ENCODE assay signal across 2 fruit fly cellular contexts in the genomic region with DNA sequence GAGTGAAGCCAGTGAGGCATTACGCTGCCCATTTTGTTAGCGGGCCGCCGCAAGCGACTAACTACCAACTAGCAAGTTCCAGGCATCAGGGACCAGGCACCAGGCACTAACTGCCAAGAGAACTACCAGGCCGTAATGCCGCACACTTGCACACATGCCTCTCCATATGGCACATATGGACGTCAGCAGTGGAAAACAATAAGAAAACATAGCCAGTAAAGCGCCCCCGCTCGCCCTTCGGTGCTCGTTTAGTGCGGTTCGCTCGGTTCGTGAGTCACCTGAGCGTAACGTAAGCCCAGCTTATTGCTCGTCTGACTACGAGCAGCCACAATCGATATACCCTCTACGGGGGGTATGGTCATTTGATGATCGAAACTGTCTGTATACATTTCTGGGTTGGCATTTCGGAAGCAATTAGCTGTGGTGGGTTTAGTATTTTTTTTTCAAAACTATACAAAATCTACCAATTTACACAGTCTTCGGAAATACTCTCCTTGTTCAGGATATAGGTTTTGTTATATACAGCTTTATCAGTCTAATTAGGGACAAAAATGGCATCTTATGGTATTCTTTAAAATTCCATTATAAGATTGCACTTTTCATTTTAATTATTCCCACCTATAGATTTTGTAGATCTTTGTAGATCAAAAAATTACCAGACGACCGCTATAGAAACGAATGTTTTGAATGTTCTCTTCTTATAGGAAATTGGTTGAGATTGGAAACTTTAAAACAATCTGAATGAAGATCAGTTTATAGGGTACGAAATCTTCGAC.
TF ChIP-seq lines count a peak whose summit lies in the region.

No protein-coding gene starts in this region.

TF ChIP-seq in whole organism, embryonic, 481 proteins besides CTCF, POLR2A, EP300 and RAD21 (continued from another document and continues in another):
- peak; percentile 30 for TF ChIP-seq CG9437 (GFP tag; optimal IDR thresholded peaks at IDR 0.05; lab: Kevin White, UChicago)
- TF ChIP-seq grn (GFP tag; optimal IDR thresholded peaks at IDR 0.05; lab: Kevin White, UChicago), result no peak
- TF ChIP-seq dan (GFP tag; IDR thresholded peaks at IDR 0.05; lab: Robert Waterston, UW), result no peak
- peak; percentile 50 for TF ChIP-seq D19A (tag; optimal IDR thresholded peaks at IDR 0.05; lab: Kevin White, UChicago)
- peak; percentile 91; the same call in 3 of the 4 replicates for TF ChIP-seq chinmo (GFP tag; IDR thresholded peaks at IDR 0.05; lab: Robert Waterston, UW; ENCODE audit: partially characterized antibody)
- peak; percentile 27 for TF ChIP-seq CG10209 (GFP tag; optimal IDR thresholded peaks at IDR 0.05; lab: Kevin White, UChicago)
- TF ChIP-seq CG14441 (GFP tag; IDR thresholded peaks at IDR 0.05; lab: Robert Waterston, UW), result peak; percentile 27; the same call in 1 of the 2 replicates
- no peak for TF ChIP-seq CG6654 (GFP tag; optimal IDR thresholded peaks at IDR 0.05; lab: Kevin White, UChicago)
- no peak for TF ChIP-seq CG12071 (GFP tag; optimal IDR thresholded peaks at IDR 0.05; lab: Kevin White, UChicago)
- no peak for TF ChIP-seq Bteb2 (GFP tag; optimal IDR thresholded peaks at IDR 0.05; lab: Kevin White, UChicago)
- no peak for TF ChIP-seq zfh1 (GFP tag; IDR thresholded peaks at IDR 0.05; lab: Robert Waterston, UW)
- TF ChIP-seq mld (GFP tag; IDR thresholded peaks at IDR 0.05; lab: Robert Waterston, UW; ENCODE audit: partially characterized antibody), result no peak
- peak; percentile 47 for TF ChIP-seq CG2120 (GFP tag; optimal IDR thresholded peaks at IDR 0.05; lab: Kevin White, UChicago)
- TF ChIP-seq zfh2 (GFP tag; optimal IDR thresholded peaks at IDR 0.05; lab: Kevin White, UChicago), result peak; percentile 3
- TF ChIP-seq CG2199 (GFP tag; IDR thresholded peaks at IDR 0.05; lab: Robert Waterston, UW), result 0 out of 3 replicates have a peak, but pooled peaks have one; percentile 63
- 0 out of 2 replicates have a peak, but pooled peaks have one; percentile 2 for TF ChIP-seq Rx (GFP tag; IDR thresholded peaks at IDR 0.05; lab: Robert Waterston, UW)
- no peak for TF ChIP-seq kah (GFP tag; optimal IDR thresholded peaks at IDR 0.05; lab: Kevin White, UChicago)
- peak; percentile 25; the same call in 1 of the 2 replicates for TF ChIP-seq Xrp1 (GFP tag; IDR thresholded peaks at IDR 0.05; lab: Robert Waterston, UW)
- no peak for TF ChIP-seq gsb-n (tag; optimal IDR thresholded peaks at IDR 0.05; lab: Kevin White, UChicago)
- no peak for TF ChIP-seq CG17612 (GFP tag; IDR thresholded peaks at IDR 0.05; lab: Robert Waterston, UW)
- TF ChIP-seq CG4730 (GFP tag; IDR thresholded peaks at IDR 0.05; lab: Robert Waterston, UW), result no peak
- TF ChIP-seq CG17361 (GFP tag; IDR thresholded peaks at IDR 0.05; lab: Robert Waterston, UW), result peak; percentile 64
- TF ChIP-seq Pdp1 (GFP tag; optimal IDR thresholded peaks at IDR 0.05; lab: Kevin White, UChicago), result peak in 1 of 2 experiments; percentile 7
- peak; percentile 17; the same call in 1 of the 2 replicates for TF ChIP-seq CG13287 (GFP tag; IDR thresholded peaks at IDR 0.05; lab: Robert Waterston, UW; ENCODE audit: partially characterized antibody)
- no peak for TF ChIP-seq CG10147 (GFP tag; optimal IDR thresholded peaks at IDR 0.05; lab: Kevin White, UChicago)
- no peak for TF ChIP-seq Ets97D (GFP tag; optimal IDR thresholded peaks at IDR 0.05; lab: Kevin White, UChicago)
- TF ChIP-seq CG8290 (GFP tag; optimal IDR thresholded peaks at IDR 0.05; lab: Kevin White, UChicago), result no peak
- TF ChIP-seq CG8290 (tag; optimal IDR thresholded peaks at IDR 0.05; lab: Kevin White, UChicago), result no peak
- TF ChIP-seq shn (GFP tag; optimal IDR thresholded peaks at IDR 0.05; lab: Kevin White, UChicago), result peak; percentile 24
- TF ChIP-seq Sox100B (GFP tag; optimal IDR thresholded peaks at IDR 0.05; lab: Kevin White, UChicago), result peak; percentile 51
- no peak for TF ChIP-seq fd96Cb (tag; optimal IDR thresholded peaks at IDR 0.05; lab: Kevin White, UChicago)
- peak; percentile 8 for TF ChIP-seq Fer3 (tag; optimal IDR thresholded peaks at IDR 0.05; lab: Kevin White, UChicago)
- TF ChIP-seq dmrt99B (tag; optimal IDR thresholded peaks at IDR 0.05; lab: Kevin White, UChicago), result peak; percentile 3
- TF ChIP-seq sima (GFP tag; optimal IDR thresholded peaks at IDR 0.05; lab: Kevin White, UChicago), result no peak
- TF ChIP-seq chif (GFP tag; optimal IDR thresholded peaks at IDR 0.05; lab: Kevin White, UChicago), result no peak
- peak in 1 of 2 experiments; percentile 75 for TF ChIP-seq eve (GFP tag; optimal IDR thresholded peaks at IDR 0.05; lab: Kevin White, UChicago)
- TF ChIP-seq CG13775 (GFP tag; optimal IDR thresholded peaks at IDR 0.05; lab: Kevin White, UChicago), result no peak
- no peak for TF ChIP-seq NC2β (GFP tag; optimal IDR thresholded peaks at IDR 0.05; lab: Kevin White, UChicago)
- TF ChIP-seq Atf6 (GFP tag; IDR thresholded peaks at IDR 0.05; lab: Robert Waterston, UW), result no peak
- TF ChIP-seq row (GFP tag; IDR thresholded peaks at IDR 0.05; lab: Robert Waterston, UW), result peak; percentile 60; the same call in 2 of the 3 replicates
- TF ChIP-seq bab2 (GFP tag; optimal IDR thresholded peaks at IDR 0.05; lab: Kevin White, UChicago), result peak; percentile 4
- no peak for TF ChIP-seq Eip74EF (GFP tag; optimal IDR thresholded peaks at IDR 0.05; lab: Kevin White, UChicago)
- peak; percentile 19 for TF ChIP-seq CG13424 (tag; optimal IDR thresholded peaks at IDR 0.05; lab: Kevin White, UChicago)
- peak; percentile 39 for TF ChIP-seq mam (GFP tag; optimal IDR thresholded peaks at IDR 0.05; lab: Kevin White, UChicago)
- TF ChIP-seq wor (GFP tag; IDR thresholded peaks at IDR 0.05; lab: Robert Waterston, UW), result no peak
- 0 out of 4 replicates have a peak, but pooled peaks have one; percentile 3 for TF ChIP-seq Gug (GFP tag; IDR thresholded peaks at IDR 0.05; lab: Robert Waterston, UW)
- TF ChIP-seq Sry-δ (GFP tag; optimal IDR thresholded peaks at IDR 0.05; lab: Kevin White, UChicago), result peak; percentile 8
- TF ChIP-seq CG18619 (GFP tag; optimal IDR thresholded peaks at IDR 0.05; lab: Kevin White, UChicago), result peak; percentile 39
- TF ChIP-seq twi (tag; optimal IDR thresholded peaks at IDR 0.05; lab: Kevin White, UChicago), result peak; percentile 78
- no peak for TF ChIP-seq CG31388 (GFP tag; optimal IDR thresholded peaks at IDR 0.05; lab: Kevin White, UChicago)
- 0 out of 3 replicates have a peak, but pooled peaks have one; percentile 24 for TF ChIP-seq z (GFP tag; IDR thresholded peaks at IDR 0.05; lab: Robert Waterston, UW)
- peak; percentile 83 for TF ChIP-seq crol (GFP tag; IDR thresholded peaks at IDR 0.05; lab: Robert Waterston, UW)
- no peak for TF ChIP-seq ci (GFP tag; IDR thresholded peaks at IDR 0.05; lab: Robert Waterston, UW)
- TF ChIP-seq ac (GFP tag; optimal IDR thresholded peaks at IDR 0.05; lab: Kevin White, UChicago), result no peak
- TF ChIP-seq gem (tag; optimal IDR thresholded peaks at IDR 0.05; lab: Kevin White, UChicago), result peak; percentile 55
- no peak for TF ChIP-seq pho (GFP tag; optimal IDR thresholded peaks at IDR 0.05; lab: Kevin White, UChicago)
- peak; percentile 15 for TF ChIP-seq CG10979 (tag; optimal IDR thresholded peaks at IDR 0.05; lab: Kevin White, UChicago)
- peak; percentile 19 for TF ChIP-seq fd3F (GFP tag; optimal IDR thresholded peaks at IDR 0.05; lab: Kevin White, UChicago)
- TF ChIP-seq CG11504 (tag; optimal IDR thresholded peaks at IDR 0.05; lab: Kevin White, UChicago), result peak; percentile 59
- peak; percentile 74 for TF ChIP-seq pros (GFP tag; optimal IDR thresholded peaks at IDR 0.05; lab: Kevin White, UChicago)

TF ChIP-seq in whole organism, prepupa, 60 proteins besides CTCF, POLR2A, EP300 and RAD21 (continued from another document):
- TF ChIP-seq eg (GFP tag; IDR thresholded peaks at IDR 0.05; lab: Robert Waterston, UW), result peak; percentile 25; the same call in 1 of the 3 replicates
- peak; percentile 80 for TF ChIP-seq esn (GFP tag; optimal IDR thresholded peaks at IDR 0.05; lab: Kevin White, UChicago)
- no peak for TF ChIP-seq Eip93F (GFP tag; optimal IDR thresholded peaks at IDR 0.05; lab: Kevin White, UChicago)
- TF ChIP-seq fd85E (GFP tag; optimal IDR thresholded peaks at IDR 0.05; lab: Kevin White, UChicago), result no peak
- TF ChIP-seq Blimp-1 (GFP tag; optimal IDR thresholded peaks at IDR 0.05; lab: Kevin White, UChicago), result peak; percentile 13
- peak; percentile 64 for TF ChIP-seq Sox15 (GFP tag; optimal IDR thresholded peaks at IDR 0.05; lab: Kevin White, UChicago)
- TF ChIP-seq salr (GFP tag; optimal IDR thresholded peaks at IDR 0.05; lab: Kevin White, UChicago), result peak in 1 of 2 experiments; percentile 83
- peak; percentile 45 for TF ChIP-seq CG6808 (GFP tag; optimal IDR thresholded peaks at IDR 0.05; lab: Kevin White, UChicago)
- TF ChIP-seq CG8632 (GFP tag; optimal IDR thresholded peaks at IDR 0.05; lab: Kevin White, UChicago), result peak; percentile 56
- TF ChIP-seq Met (GFP tag; optimal IDR thresholded peaks at IDR 0.05; lab: Kevin White, UChicago), result peak; percentile 75
- peak; percentile 77 for TF ChIP-seq Smox (GFP tag; optimal IDR thresholded peaks at IDR 0.05; lab: Kevin White, UChicago)
- no peak for TF ChIP-seq fkh (GFP tag; optimal IDR thresholded peaks at IDR 0.05; lab: Kevin White, UChicago)
